Fruit fly (Drosophila melanogaster): ENCODE data around the gene CG7573.

Gene CG7573

DNA sequence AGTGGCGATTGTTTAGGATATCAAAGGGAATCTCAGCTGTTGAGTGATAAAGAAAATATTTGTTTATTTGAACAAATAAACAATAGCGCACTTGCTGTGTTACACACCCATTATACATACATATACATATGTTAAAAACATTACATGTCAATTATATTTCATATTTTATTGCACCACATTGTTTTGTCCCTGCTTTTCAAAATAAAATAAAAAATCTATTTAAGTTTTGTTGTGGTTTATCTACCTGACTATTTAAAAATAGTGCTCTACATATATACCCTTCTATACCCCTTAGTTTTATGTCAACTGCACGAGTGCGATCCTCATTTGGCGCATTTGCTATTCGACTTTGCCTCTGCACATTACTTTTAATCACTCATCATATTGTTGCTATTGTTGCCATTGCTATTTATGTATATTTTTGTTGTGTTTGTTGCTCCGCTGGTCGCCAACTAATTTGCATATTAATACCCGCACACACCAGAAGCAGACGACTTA is 38.4 kb downstream of the CG7573 start (continued):
- TF ChIP-seq caup (GFP tag; optimal IDR thresholded peaks at IDR 0.05; ENCODE audit: severe bottlenecking) (peak; percentile 79), Fer2 (tag; optimal IDR thresholded peaks at IDR 0.05) (peak; percentile 80), CG10209 (GFP tag; optimal IDR thresholded peaks at IDR 0.05) (peak; percentile 91), row (GFP tag; IDR thresholded peaks at IDR 0.05) (peak; percentile 89), CG10274 (GFP tag; optimal IDR thresholded peaks at IDR 0.05) (peak; percentile 85), CG18262 (tag; optimal IDR thresholded peaks at IDR 0.05) (peak; percentile 94), CG8924 (tag; optimal IDR thresholded peaks at IDR 0.05) (peak; percentile 94), CG13123 (GFP tag; optimal IDR thresholded peaks at IDR 0.05) (no peak), CG34376 (GFP tag; optimal IDR thresholded peaks at IDR 0.05) (peak; percentile 20), B-H2 (GFP tag; optimal IDR thresholded peaks at IDR 0.05) (no peak), CG17359 (tag; optimal IDR thresholded peaks at IDR 0.05) (peak; percentile 95), CG4730 (GFP tag; IDR thresholded peaks at IDR 0.05) (peak; percentile 84), grn (GFP tag; optimal IDR thresholded peaks at IDR 0.05) (peak; percentile 63), CG12299 (tag; optimal IDR thresholded peaks at IDR 0.05) (peak; percentile 53), CG13287 (GFP tag; IDR thresholded peaks at IDR 0.05; ENCODE audit: partially characterized antibody) (no peak; the same call in 1 of the 2 replicates), CG18764 (GFP tag; optimal IDR thresholded peaks at IDR 0.05) (peak; percentile 57), nau (GFP tag; optimal IDR thresholded peaks at IDR 0.05) (peak; percentile 82), CG12391 (tag; optimal IDR thresholded peaks at IDR 0.05) (peak; percentile 92), Sry-β (GFP tag; optimal IDR thresholded peaks at IDR 0.05) (no peak), Dll (GFP tag; IDR thresholded peaks at IDR 0.05; ENCODE audit: partially characterized antibody) (no peak), CG31441 (GFP tag; IDR thresholded peaks at IDR 0.05) (peak; percentile 45; the same call in 1 of the 2 replicates), trem (tag; optimal IDR thresholded peaks at IDR 0.05) (peak; percentile 80), tx (GFP tag; optimal IDR thresholded peaks at IDR 0.05) (peak; percentile 53), hth (optimal IDR thresholded peaks at IDR 0.05) (no peak), tna (GFP tag; IDR thresholded peaks at IDR 0.05; ENCODE audit: partially characterized antibody) (no peak), knrl (GFP tag; IDR thresholded peaks at IDR 0.05; ENCODE audit: partially characterized antibody) (no peak), tll (GFP tag; optimal IDR thresholded peaks at IDR 0.05) (no peak), sna (GFP tag; IDR thresholded peaks at IDR 0.05; ENCODE audit: partially characterized antibody) (no peak), sqz (GFP tag; optimal IDR thresholded peaks at IDR 0.05) (peak; percentile 70), stc (GFP tag; IDR thresholded peaks at IDR 0.05) (peak; percentile 92; the same call in 1 of the 2 replicates), CG11085 (GFP tag; IDR thresholded peaks at IDR 0.05) (peak; percentile 63), CG12659 (GFP tag; optimal IDR thresholded peaks at IDR 0.05) (peak; percentile 92), CTCF (GFP tag; optimal IDR thresholded peaks at IDR 0.05) (peak; percentile 31), hbn (GFP tag; IDR thresholded peaks at IDR 0.05; ENCODE audit: partially characterized antibody) (no peak), CG4854 (GFP tag; optimal IDR thresholded peaks at IDR 0.05) (peak; percentile 66), amos (GFP tag; IDR thresholded peaks at IDR 0.05; ENCODE audit: partially characterized antibody) (no peak), p53 (GFP tag; optimal IDR thresholded peaks at IDR 0.05) (no peak), CG33213 (GFP tag; optimal IDR thresholded peaks at IDR 0.05) (no peak), croc (GFP tag; conservative IDR thresholded peaks at IDR 0.05) (peak; percentile 84), sc (optimal IDR thresholded peaks at IDR 0.05) (no peak), sc (GFP tag; optimal IDR thresholded peaks at IDR 0.05) (peak; percentile 85), CG4282 (GFP tag; optimal IDR thresholded peaks at IDR 0.05) (no peak), Fer1 (GFP tag; optimal IDR thresholded peaks at IDR 0.05) (peak; percentile 81), ham (GFP tag; IDR thresholded peaks at IDR 0.05) (peak; percentile 78), CG15011 (GFP tag; optimal IDR thresholded peaks at IDR 0.05) (peak; percentile 93), CG16813 (GFP tag; IDR thresholded peaks at IDR 0.05; ENCODE audit: partially characterized antibody) (no peak), al (GFP tag; IDR thresholded peaks at IDR 0.05) (peak; percentile 96), fd3F (GFP tag; optimal IDR thresholded peaks at IDR 0.05) (peak; percentile 87), fru (optimal IDR thresholded peaks at IDR 0.05) (no peak), crol (GFP tag; IDR thresholded peaks at IDR 0.05) (peak; percentile 26; the same call in 1 of the 2 replicates)

All from whole organism, embryonic.